Worm (Caenorhabditis elegans) whole organism, L4 larva: Measurements from ENCODE around the gene F14D7.18.
"Not testable (repeated sequence)": the region's sequence is repeated elsewhere in the genome, so short reads cannot be mapped to it uniquely, and the experiment has no call there.

ENCODE experiments used
- D1046.2 ChIP-seq: fragments of 200-800 bp; sonication (Bioruptor generic); IDR thresholded peaks from 2 replicates; pipeline ENCODE4 v1.3.6; 2022; ENCODE audit warnings: missing genetic modification characterization, missing compliant biosample characterization
- F37D6.2 ChIP-seq: sonication (generic microtip); optimal IDR thresholded peaks from 2 replicates; lab custom pipeline; 2016; ENCODE audit warnings: mild to moderate bottlenecking, missing genetic modification characterization, missing compliant biosample characterization
- T26A8.4 ChIP-seq: fragments of 200-800 bp; sonication (Bioruptor generic); IDR thresholded peaks from 2 replicates; pipeline ENCODE4 v1.3.6; 2022; ENCODE audit warnings: missing genetic modification characterization, missing compliant biosample characterization
- Y5F2A.4 ChIP-seq: fragments of 200-800 bp; sonication (Bioruptor generic); optimal IDR thresholded peaks from 2 replicates; lab custom pipeline; 2018; ENCODE audit warnings: mild to moderate bottlenecking, missing genetic modification characterization, missing compliant biosample characterization
- Y75B8A.6 ChIP-seq: fragments of 200-800 bp; sonication (Bioruptor generic); IDR thresholded peaks from 2 replicates; pipeline ENCODE4 v1.3.6; 2022; ENCODE audit warnings: missing genetic modification reagents, missing genetic modification characterization, missing compliant biosample characterization
- ceh-82 ChIP-seq: sonication (generic microtip); optimal IDR thresholded peaks from 2 replicates; lab custom pipeline; 2017; ENCODE audit warnings: missing biosample characterization, missing genetic modification characterization
- ces-1 ChIP-seq: fragments of 150-350 bp; sonication (generic microtip); optimal IDR thresholded peaks from 4 replicates; lab custom pipeline; 2014; ENCODE audit warnings: missing biosample characterization, missing genetic modification reagents, missing genetic modification characterization
- dmd-9 ChIP-seq: fragments of 200-800 bp; sonication (Bioruptor generic); IDR thresholded peaks from 2 replicates; pipeline ENCODE4 v1.3.6; 2022; ENCODE audit warnings: missing genetic modification reagents, missing genetic modification characterization, missing compliant biosample characterization
- duxl-1 ChIP-seq: sonication (generic microtip); optimal IDR thresholded peaks from 2 replicates; lab custom pipeline; 2016; ENCODE audit warnings: mild to moderate bottlenecking, missing genetic modification characterization, moderate library complexity, missing compliant biosample characterization; ENCODE audit not compliant: poor library complexity
- dve-1 ChIP-seq: sonication (generic microtip); optimal IDR thresholded peaks from 2 replicates; lab custom pipeline; 2017; ENCODE audit warnings: antibody characterized with exemption, mild to moderate bottlenecking, missing genetic modification characterization, missing compliant biosample characterization; ENCODE audit not compliant: insufficient read depth
- egl-27 ChIP-seq: sonication (generic microtip); optimal IDR thresholded peaks from 3 replicates; lab custom pipeline; 2017; ENCODE audit warnings: missing biosample characterization, missing genetic modification reagents, missing genetic modification characterization
- fkh-10 ChIP-seq: fragments of 150-350 bp; optimal IDR thresholded peaks from 2 replicates; lab custom pipeline; 2014; ENCODE audit warnings: missing biosample characterization, missing genetic modification reagents, missing genetic modification characterization
- hmg-1.1 ChIP-seq: fragments of 200-800 bp; sonication (Bioruptor generic); IDR thresholded peaks from 2 replicates; pipeline ENCODE4 v1.3.6; 2022; ENCODE audit warnings: missing genetic modification reagents, missing genetic modification characterization, missing compliant biosample characterization
- jun-1 ChIP-seq: fragments of 150-350 bp; optimal IDR thresholded peaks from 2 replicates; lab custom pipeline; 2014; ENCODE audit warnings: missing biosample characterization, missing genetic modification reagents, missing genetic modification characterization
- madf-5 ChIP-seq, 2 experiments: fragments of 200-800 bp; sonication (Bioruptor generic); IDR thresholded peaks; 2 replicates each; pipeline ENCODE4 v1.3.6; 2022; ENCODE audit warnings: missing compliant biosample characterization in 2 of 2, missing genetic modification characterization in 2 of 2
- mdt-29 ChIP-seq: fragments of 200-800 bp; sonication (Bioruptor generic); IDR thresholded peaks from 2 replicates; pipeline ENCODE4 v1.3.6; 2022; ENCODE audit warnings: missing genetic modification reagents, missing genetic modification characterization, missing compliant biosample characterization
- mep-1 ChIP-seq: fragments of 150-350 bp; sonication (generic microtip); optimal IDR thresholded peaks from 3 replicates; lab custom pipeline; 2014; ENCODE audit warnings: missing biosample characterization, missing genetic modification characterization
- mes-2 ChIP-seq: sonication (generic microtip); optimal IDR thresholded peaks from 2 replicates; lab custom pipeline; 2016; ENCODE audit warnings: missing genotype, mild to moderate bottlenecking, missing genetic modification characterization, missing compliant biosample characterization; ENCODE audit not compliant: poor library complexity, severe bottlenecking
- mxl-2 ChIP-seq: fragments of 200-800 bp; sonication (Bioruptor generic); conservative IDR thresholded peaks from 2 replicates; pipeline ENCODE4 v1.3.6; 2022; ENCODE audit warnings: missing genetic modification reagents, missing genetic modification characterization, missing compliant biosample characterization
- nhr-102 ChIP-seq: sonication (generic microtip); optimal IDR thresholded peaks from 2 replicates; lab custom pipeline; 2016; ENCODE audit warnings: mild to moderate bottlenecking, missing genetic modification characterization, moderate library complexity, missing compliant biosample characterization
- nhr-41 ChIP-seq: fragments of 200-800 bp; sonication (Bioruptor generic); IDR thresholded peaks from 2 replicates; pipeline ENCODE4 v1.3.6; 2022; ENCODE audit warnings: missing genetic modification reagents, missing genetic modification characterization, missing compliant biosample characterization
- nhr-6 ChIP-seq: fragments of 150-350 bp; optimal IDR thresholded peaks from 2 replicates; lab custom pipeline; 2014; ENCODE audit warnings: missing biosample characterization, missing genetic modification characterization
- nhr-76 ChIP-seq: fragments of 150-350 bp; optimal IDR thresholded peaks from 2 replicates; lab custom pipeline; 2014; ENCODE audit warnings: missing biosample characterization, missing genetic modification characterization
- nhr-77 ChIP-seq: fragments of 150-350 bp; optimal IDR thresholded peaks from 2 replicates; lab custom pipeline; 2014; ENCODE audit warnings: missing biosample characterization, missing genetic modification characterization
- php-3 ChIP-seq: fragments of 200-800 bp; sonication (Bioruptor generic); IDR thresholded peaks from 2 replicates; pipeline ENCODE4 v1.3.6; 2022; ENCODE audit warnings: missing genetic modification reagents, missing genetic modification characterization, missing compliant biosample characterization
- pqm-1 ChIP-seq: sonication (generic microtip); optimal IDR thresholded peaks from 2 replicates; lab custom pipeline; 2017; ENCODE audit warnings: missing biosample characterization, missing genetic modification characterization
- set-16 ChIP-seq: fragments of 200-800 bp; sonication (Bioruptor generic); IDR thresholded peaks from 2 replicates; pipeline ENCODE4 v1.3.6; 2022; ENCODE audit warnings: missing genetic modification reagents, missing genetic modification characterization, missing compliant biosample characterization
- tra-1 ChIP-seq: fragments of 200-800 bp; sonication (Bioruptor generic); IDR thresholded peaks from 2 replicates; pipeline ENCODE4 v1.3.6; 2022; ENCODE audit warnings: missing genetic modification reagents, missing genetic modification characterization, missing compliant biosample characterization
- vab-7 ChIP-seq: fragments of 200-800 bp; sonication (Bioruptor generic); IDR thresholded peaks from 2 replicates; pipeline ENCODE4 v1.3.6; 2022; ENCODE audit warnings: missing genetic modification reagents, missing genetic modification characterization, missing compliant biosample characterization
- zip-11 ChIP-seq: fragments of 200-800 bp; sonication (Bioruptor generic); IDR thresholded peaks from 2 replicates; pipeline ENCODE4 v1.3.6; 2022; ENCODE audit warnings: missing genetic modification characterization, missing compliant biosample characterization
- ztf-7 ChIP-seq: fragments of 150-350 bp; optimal IDR thresholded peaks from 2 replicates; lab custom pipeline; 2014; ENCODE audit warnings: missing biosample characterization, missing genetic modification characterization

F14D7.18 gene

DNA sequence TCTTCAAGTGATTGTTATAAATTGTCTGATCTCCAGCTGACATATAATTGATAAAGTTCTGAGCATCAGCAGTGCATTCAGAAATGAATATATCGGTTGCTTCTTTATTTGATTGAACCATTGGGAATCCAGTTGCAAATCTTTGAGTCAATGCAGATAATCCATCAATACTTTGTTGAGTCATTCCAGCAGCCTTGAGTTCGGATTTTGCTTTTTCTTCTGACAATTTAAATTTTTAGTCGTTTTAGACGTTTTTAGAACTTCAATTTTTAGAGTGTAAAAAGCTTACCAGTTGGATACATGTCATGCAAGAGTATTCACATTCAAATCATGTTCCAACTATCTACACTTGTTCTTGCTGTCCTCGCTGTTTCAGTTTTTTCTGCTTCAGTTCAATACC, 19.1 kb upstream of the F14D7.18 start, which contains the start of gene F14D7.14:
Gene F14D7.14 (plus strand): TSS at position 301 of the 400 bp plus-strand sequence.
- not testable (repeated sequence) for TF ChIP-seq dve-1, mep-1, duxl-1

- not testable (repeated sequence) for TF ChIP-seq Y75B8A.6; php-3 (GFP tag; lab: Robert Waterston, UW); T26A8.4 (GFP tag; lab: Robert Waterston, UW)
These were observed 17.6 kb upstream of the F14D7.18 start, which contains the start of gene spig-5 for ce11 chrV:14308164-14308563. Gene spig-5, plus strand, starts transcription at chrV:14308464.

DNA sequence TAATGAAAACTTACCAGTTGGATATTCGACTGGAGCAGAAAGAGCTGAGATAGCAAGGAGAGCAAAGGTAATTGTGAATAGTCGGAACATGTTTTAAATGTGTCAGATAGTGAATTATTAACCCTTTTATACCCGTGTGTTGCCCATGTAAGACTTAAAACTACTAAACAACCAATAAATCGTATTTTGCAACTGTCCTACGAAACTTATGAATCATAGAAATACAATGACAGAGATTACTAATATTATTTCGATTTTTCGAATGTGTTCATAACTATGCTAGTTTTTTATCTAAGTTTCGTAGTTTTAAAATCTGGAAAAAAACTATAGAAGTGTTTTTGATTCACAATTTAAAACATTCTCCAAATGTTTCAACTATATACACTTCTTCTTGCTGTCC, 16.2 kb upstream of the F14D7.18 start, which contains the start of gene spig-4:
Gene spig-4 (minus strand): TSS at position 101 of the 400 bp plus-strand sequence.
- not testable (repeated sequence) for TF ChIP-seq nhr-41 (GFP tag; lab: Robert Waterston, UW); madf-5 (GFP tag; IDR thresholded peaks at IDR 0.05; lab: Robert Waterston, UW); dve-1

DNA sequence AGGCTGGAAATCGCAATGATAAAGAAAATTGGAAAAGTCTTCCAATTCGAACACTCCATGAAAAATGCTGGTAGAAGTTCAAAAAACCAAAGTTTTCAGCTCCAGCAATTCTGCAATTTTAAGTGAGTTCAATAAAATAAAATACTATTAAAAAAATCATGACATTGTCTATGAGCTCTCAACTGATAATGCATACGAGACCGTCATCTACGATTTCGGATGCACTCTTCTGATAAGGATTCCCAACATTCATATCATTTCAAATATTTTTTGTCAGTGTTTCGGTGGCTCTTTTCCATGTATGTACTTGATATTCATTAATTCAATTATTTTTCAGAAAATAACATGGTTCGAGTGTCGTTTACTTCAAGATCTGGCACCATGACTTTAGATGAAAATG, 10.5 kb upstream of the F14D7.18 start, which contains the start of gene F14D7.6:
Gene F14D7.6 (plus strand): TSS at position 338 of the 400 bp plus-strand sequence.
- no peak for TF ChIP-seq F37D6.2 (tag; lab: Kevin White, UChicago)
- TF ChIP-seq ztf-7 = no peak
- peak; percentile 41 for TF ChIP-seq pqm-1 (tag; lab: Kevin White, UChicago)

- no peak for TF ChIP-seq set-16 (GFP tag; lab: Robert Waterston, UW)
- no peak for TF ChIP-seq nhr-102 (tag; lab: Kevin White, UChicago)
- no peak for TF ChIP-seq dve-1
- TF ChIP-seq mxl-2 (GFP tag; lab: Robert Waterston, UW) = no peak
- TF ChIP-seq nhr-76 = no peak
- TF ChIP-seq nhr-77 (tag; lab: Kevin White, UChicago) = no peak
- TF ChIP-seq F37D6.2 (tag; lab: Kevin White, UChicago) = no peak
- TF ChIP-seq dmd-9 = no peak
- no peak for TF ChIP-seq nhr-6 (tag; lab: Kevin White, UChicago)
- TF ChIP-seq jun-1 (tag; lab: Kevin White, UChicago) = no peak
- no peak for TF ChIP-seq nhr-41 (GFP tag; lab: Robert Waterston, UW)
- TF ChIP-seq, all 104 proteins: peak for 0
These were observed 9.1 kb upstream of the F14D7.18 start, which contains the start of the genes spig-3 and F14D7.12 for ce11 chrV:14299569-14300064. Gene spig-3, minus strand, starts transcription at chrV:14299669. Gene F14D7.12, plus strand, starts transcription at chrV:14300014.

ce11 chrV:14296499-14296898, 6.0 kb upstream of the F14D7.18 start, which contains the start of gene F14D7.3:
Gene F14D7.3, plus strand, starts transcription at chrV:14296799.
- TF ChIP-seq D1046.2 (GFP tag; lab: Robert Waterston, UW) (no peak), nhr-76 (no peak), mes-2 (tag; lab: Kevin White, UChicago) (no peak), mdt-29 (GFP tag; lab: Robert Waterston, UW) (no peak), Y5F2A.4 (GFP tag; lab: Kevin White, UChicago) (no peak), ceh-82 (tag; lab: Kevin White, UChicago) (no peak), zip-11 (GFP tag; lab: Robert Waterston, UW) (no peak), ces-1 (GFP tag; lab: Kevin White, UChicago) (no peak), tra-1 (GFP tag; lab: Robert Waterston, UW) (no peak), mep-1 (no peak), egl-27 (tag; lab: Kevin White, UChicago) (no peak), duxl-1 (no peak), fkh-10 (GFP tag; lab: Kevin White, UChicago) (no peak), hmg-1.1 (GFP tag; lab: Robert Waterston, UW) (no peak), vab-7 (GFP tag; lab: Robert Waterston, UW) (no peak)
